Worm (Caenorhabditis elegans) whole organism, mixed stage, embryonic: ENCODE results near the gene eral-1.

Experiments used
- M03D4.4 ChIP-seq: sonication (generic microtip); optimal IDR thresholded peaks from 2 replicates; lab custom pipeline; 2017; ENCODE audit warnings: mild to moderate bottlenecking, missing genetic modification characterization, missing compliant biosample characterization
- bed-3 ChIP-seq: fragments of 200-800 bp; sonication (Bioruptor generic); optimal IDR thresholded peaks from 3 replicates; lab custom pipeline; 2018; ENCODE audit warnings: mild to moderate bottlenecking, missing genetic modification characterization, moderate library complexity, missing compliant biosample characterization
- blmp-1 ChIP-seq: fragments of 150-350 bp; optimal IDR thresholded peaks from 2 replicates; lab custom pipeline; 2014; ENCODE audit warnings: missing biosample characterization, missing genetic modification characterization
- ceh-39 ChIP-seq: fragments of 150-350 bp; optimal IDR thresholded peaks from 2 replicates; lab custom pipeline; 2014; ENCODE audit warnings: missing biosample characterization, missing genetic modification characterization
- ceh-43 ChIP-seq: fragments of 200-800 bp; sonication (Bioruptor generic); optimal IDR thresholded peaks from 2 replicates; lab custom pipeline; 2018; ENCODE audit warnings: mild to moderate bottlenecking, missing genetic modification characterization, moderate library complexity, missing compliant biosample characterization
- ceh-83 ChIP-seq: fragments of 200-800 bp; sonication (Bioruptor generic); optimal IDR thresholded peaks from 2 replicates; lab custom pipeline; 2018; ENCODE audit warnings: mild to moderate bottlenecking, missing genetic modification characterization, missing compliant biosample characterization
- ces-1 ChIP-seq: fragments of 150-350 bp; optimal IDR thresholded peaks from 2 replicates; lab custom pipeline; 2014; ENCODE audit warnings: missing biosample characterization, missing genetic modification reagents, missing genetic modification characterization
- drap-1 ChIP-seq: fragments of 200-800 bp; sonication (Bioruptor generic); optimal IDR thresholded peaks from 3 replicates; lab custom pipeline; 2018; ENCODE audit warnings: mild to moderate bottlenecking, missing genetic modification characterization, missing compliant biosample characterization
- elt-1 ChIP-seq: sonication (generic microtip); optimal IDR thresholded peaks from 2 replicates; lab custom pipeline; 2017; ENCODE audit warnings: missing genetic modification characterization, mild to moderate bottlenecking, missing compliant biosample characterization, antibody characterized with exemption, moderate library complexity, borderline replicate concordance; ENCODE audit not compliant: insufficient read depth
- elt-3 ChIP-seq: fragments of 150-350 bp; optimal IDR thresholded peaks from 2 replicates; lab custom pipeline; 2014; ENCODE audit warnings: missing biosample characterization, missing genetic modification characterization
- flh-1 ChIP-seq: fragments of 200-800 bp; sonication (Bioruptor generic); optimal IDR thresholded peaks from 2 replicates; lab custom pipeline; 2018; ENCODE audit warnings: mild to moderate bottlenecking, missing genetic modification characterization, moderate library complexity, missing compliant biosample characterization
- hlh-1 ChIP-seq: fragments of 150-350 bp; optimal IDR thresholded peaks from 2 replicates; lab custom pipeline; 2014; ENCODE audit warnings: missing biosample characterization, missing genetic modification reagents, missing genetic modification characterization
- lin-13 ChIP-seq: fragments of 150-350 bp; optimal IDR thresholded peaks from 2 replicates; lab custom pipeline; 2014; ENCODE audit warnings: missing biosample characterization, missing genetic modification characterization
- lsy-2 ChIP-seq: fragments of 150-350 bp; optimal IDR thresholded peaks from 2 replicates; lab custom pipeline; 2014; ENCODE audit warnings: missing biosample characterization, missing genetic modification characterization
- mab-5 ChIP-seq: fragments of 150-350 bp; optimal IDR thresholded peaks from 2 replicates; lab custom pipeline; 2014; ENCODE audit warnings: missing biosample characterization, missing genetic modification characterization
- mep-1 ChIP-seq: fragments of 150-350 bp; optimal IDR thresholded peaks from 2 replicates; lab custom pipeline; 2017; ENCODE audit warnings: missing biosample characterization, missing genetic modification reagents, missing genetic modification characterization, inconsistent platforms
- mls-2 ChIP-seq: sonication (generic microtip); optimal IDR thresholded peaks from 2 replicates; lab custom pipeline; 2016; ENCODE audit warnings: mild to moderate bottlenecking, missing genetic modification characterization, moderate library complexity, missing compliant biosample characterization
- nhr-12 ChIP-seq: fragments of 150-350 bp; optimal IDR thresholded peaks from 2 replicates; lab custom pipeline; 2014; ENCODE audit warnings: missing biosample characterization, missing genetic modification characterization
- nhr-2 ChIP-seq: fragments of 150-350 bp; optimal IDR thresholded peaks from 2 replicates; lab custom pipeline; 2014; ENCODE audit warnings: missing biosample characterization, missing genetic modification characterization
- nhr-28 ChIP-seq: fragments of 150-350 bp; optimal IDR thresholded peaks from 2 replicates; lab custom pipeline; 2014; ENCODE audit warnings: missing biosample characterization, missing genetic modification characterization
- nhr-76 ChIP-seq: sonication (generic microtip); optimal IDR thresholded peaks from 2 replicates; lab custom pipeline; 2017; ENCODE audit warnings: missing biosample characterization, missing genetic modification characterization
- pha-4 ChIP-seq: fragments of 150-350 bp; optimal IDR thresholded peaks from 2 replicates; lab custom pipeline; 2018; ENCODE audit warnings: missing biosample characterization, missing genetic modification reagents, missing genetic modification characterization
- sem-2 ChIP-seq: fragments of 200-800 bp; sonication (Bioruptor generic); optimal IDR thresholded peaks from 2 replicates; lab custom pipeline; 2018; ENCODE audit warnings: mild to moderate bottlenecking, missing genetic modification characterization, missing compliant biosample characterization
- snpc-4 ChIP-seq: fragments of 150-350 bp; optimal IDR thresholded peaks from 2 replicates; lab custom pipeline; 2014; ENCODE audit warnings: missing biosample characterization, missing genetic modification characterization
- sptf-1 ChIP-seq: sonication (generic microtip); optimal IDR thresholded peaks from 2 replicates; lab custom pipeline; 2017; ENCODE audit warnings: mild to moderate bottlenecking, missing genetic modification characterization, moderate library complexity, missing compliant biosample characterization
- unc-39 ChIP-seq: fragments of 150-350 bp; optimal IDR thresholded peaks from 2 replicates; lab custom pipeline; 2014; ENCODE audit warnings: missing biosample characterization, missing genetic modification characterization
- unc-62 ChIP-seq: fragments of 150-350 bp; optimal IDR thresholded peaks from 2 replicates; lab custom pipeline; 2014; ENCODE audit warnings: missing biosample characterization, missing genetic modification reagents, missing genetic modification characterization
- zip-8 ChIP-seq: fragments of 150-350 bp; optimal IDR thresholded peaks from 2 replicates; lab custom pipeline; 2014; ENCODE audit warnings: missing biosample characterization, missing genetic modification characterization

eral-1 gene

ce11 chrII:9589667-9590066, at the start of gene eral-1:
Gene eral-1, minus strand, starts transcription at chrII:9589767.
- TF ChIP-seq ceh-43 (no peak), bed-3 (GFP tag; lab: Kevin White, UChicago) (no peak), nhr-76 (no peak), hlh-1 (tag; lab: Kevin White, UChicago) (no peak), sem-2 (GFP tag; lab: Kevin White, UChicago) (no peak), nhr-28 (tag; lab: Kevin White, UChicago) (no peak), M03D4.4 (no peak), ceh-39 (tag; lab: Kevin White, UChicago) (no peak), mls-2 (tag; lab: Kevin White, UChicago) (no peak), elt-3 (no peak), lsy-2 (tag; lab: Kevin White, UChicago) (no peak), flh-1 (GFP tag; lab: Kevin White, UChicago) (no peak), mep-1 (tag; lab: Kevin White, UChicago) (no peak)

ce11 chrII:9636300-9636699, 46.7 kb upstream of the eral-1 start, which contains the start of gene ZK1307.7:
Gene ZK1307.7, plus strand, starts transcription at chrII:9636600.
- no peak for TF ChIP-seq sem-2 (GFP tag; lab: Kevin White, UChicago)
- no peak for TF ChIP-seq blmp-1 (tag; lab: Kevin White, UChicago)
- no peak for TF ChIP-seq elt-1 (tag; lab: Kevin White, UChicago)
- TF ChIP-seq pha-4 (tag; lab: Kevin White, UChicago): no peak
- no peak for TF ChIP-seq mep-1 (tag; lab: Kevin White, UChicago)
- TF ChIP-seq drap-1 (GFP tag; lab: Kevin White, UChicago): no peak
- no peak for TF ChIP-seq elt-3
- no peak for TF ChIP-seq zip-8 (tag; lab: Kevin White, UChicago)
- TF ChIP-seq ceh-43: no peak
- TF ChIP-seq mab-5 (tag; lab: Kevin White, UChicago): no peak
- no peak for TF ChIP-seq lin-13 (tag; lab: Kevin White, UChicago)
- TF ChIP-seq nhr-2 (tag; lab: Kevin White, UChicago): no peak
- TF ChIP-seq flh-1 (GFP tag; lab: Kevin White, UChicago): no peak
- TF ChIP-seq nhr-28 (tag; lab: Kevin White, UChicago): no peak
- no peak for TF ChIP-seq unc-62 (GFP tag; lab: Kevin White, UChicago)
- no peak for TF ChIP-seq nhr-12 (tag; lab: Kevin White, UChicago)
- no peak for TF ChIP-seq ceh-83

ce11 chrII:9625930-9626329, 36.4 kb upstream of the eral-1 start:
- TF ChIP-seq sem-2 (GFP tag; lab: Kevin White, UChicago) (no peak), unc-62 (GFP tag; lab: Kevin White, UChicago) (no peak), bed-3 (GFP tag; lab: Kevin White, UChicago) (no peak), lin-13 (tag; lab: Kevin White, UChicago) (no peak), ceh-83 (no peak), ceh-43 (no peak), sptf-1 (tag; lab: Kevin White, UChicago) (no peak), nhr-28 (tag; lab: Kevin White, UChicago) (no peak), zip-8 (tag; lab: Kevin White, UChicago) (no peak), unc-39 (no peak), mls-2 (tag; lab: Kevin White, UChicago) (no peak), snpc-4 (tag; lab: Kevin White, UChicago) (no peak), nhr-2 (tag; lab: Kevin White, UChicago) (no peak), ces-1 (no peak)

ce11 chrII:9624110-9624695, 34.6 kb upstream of the eral-1 start, which contains the start of the genes dnj-20 and ZK1307.8:
Gene dnj-20, minus strand, starts transcription at chrII:9624176.
Gene ZK1307.8, plus strand, starts transcription at chrII:9624613.
- TF ChIP-seq pha-4 (tag; lab: Kevin White, UChicago) (no peak), nhr-28 (tag; lab: Kevin White, UChicago) (no peak), ces-1 (peak; percentile 10), mep-1 (tag; lab: Kevin White, UChicago) (peak; percentile 8)

ce11 chrII:9621913-9622348, 32.4 kb upstream of the eral-1 start:
- TF ChIP-seq lsy-2 (tag; lab: Kevin White, UChicago): no peak
- no peak for TF ChIP-seq zip-8 (tag; lab: Kevin White, UChicago)
- TF ChIP-seq mls-2 (tag; lab: Kevin White, UChicago): no peak
- TF ChIP-seq sptf-1 (tag; lab: Kevin White, UChicago): no peak
- no peak for TF ChIP-seq flh-1 (GFP tag; lab: Kevin White, UChicago)
- no peak for TF ChIP-seq ceh-43
- TF ChIP-seq elt-3: no peak
